Worm (Caenorhabditis elegans) whole organism, young adult: ENCODE measurements around the gene bgal-1.

ENCODE experiments used
- F23B12.7 ChIP-seq: sonication (generic microtip); optimal IDR thresholded peaks from 2 replicates; lab custom pipeline; 2017; ENCODE audit warnings: missing genetic modification characterization, mild to moderate bottlenecking, missing compliant biosample characterization, antibody characterized with exemption, moderate library complexity; ENCODE audit not compliant: insufficient read depth
- atf-7 ChIP-seq: sonication (generic microtip); optimal IDR thresholded peaks from 2 replicates; lab custom pipeline; 2017; ENCODE audit warnings: mild to moderate bottlenecking, missing genetic modification characterization, missing compliant biosample characterization
- ceh-100 ChIP-seq: fragments of 200-800 bp; sonication (Bioruptor generic); IDR thresholded peaks from 2 replicates; pipeline ENCODE4 v1.3.6; 2022; ENCODE audit warnings: missing genetic modification reagents, missing genetic modification characterization, missing compliant biosample characterization
- egrh-3 ChIP-seq: fragments of 200-800 bp; sonication (Bioruptor generic); IDR thresholded peaks from 2 replicates; pipeline ENCODE4 v1.3.6; 2022; ENCODE audit warnings: missing genetic modification reagents, missing genetic modification characterization, missing compliant biosample characterization
- hmg-20 ChIP-seq: fragments of 200-800 bp; sonication (Bioruptor generic); IDR thresholded peaks from 2 replicates; pipeline ENCODE4 v1.3.6; 2022; ENCODE audit warnings: missing genetic modification reagents, missing genetic modification characterization, missing compliant biosample characterization
- mxl-1 ChIP-seq: sonication (generic microtip); optimal IDR thresholded peaks from 2 replicates; lab custom pipeline; 2016; ENCODE audit warnings: missing genetic modification characterization, missing compliant biosample characterization
- nfya-2 ChIP-seq: fragments of 200-800 bp; sonication (Bioruptor generic); IDR thresholded peaks from 2 replicates; pipeline ENCODE4 v1.3.6; 2022; ENCODE audit warnings: missing genetic modification reagents, missing genetic modification characterization, missing compliant biosample characterization
- unc-130 ChIP-seq: sonication (generic microtip); optimal IDR thresholded peaks from 2 replicates; lab custom pipeline; 2016; ENCODE audit warnings: missing genetic modification reagents, missing genetic modification characterization, missing compliant biosample characterization
- zfh-2 ChIP-seq: fragments of 200-800 bp; sonication (Bioruptor generic); conservative IDR thresholded peaks from 2 replicates; pipeline ENCODE4 v1.3.6; 2022; ENCODE audit warnings: missing genetic modification reagents, missing genetic modification characterization, missing compliant biosample characterization
- ztf-25 ChIP-seq: fragments of 200-800 bp; sonication (Bioruptor generic); IDR thresholded peaks from 2 replicates; pipeline ENCODE4 v1.3.6; 2022; ENCODE audit warnings: missing genetic modification reagents, missing genetic modification characterization, missing compliant biosample characterization

DNA sequence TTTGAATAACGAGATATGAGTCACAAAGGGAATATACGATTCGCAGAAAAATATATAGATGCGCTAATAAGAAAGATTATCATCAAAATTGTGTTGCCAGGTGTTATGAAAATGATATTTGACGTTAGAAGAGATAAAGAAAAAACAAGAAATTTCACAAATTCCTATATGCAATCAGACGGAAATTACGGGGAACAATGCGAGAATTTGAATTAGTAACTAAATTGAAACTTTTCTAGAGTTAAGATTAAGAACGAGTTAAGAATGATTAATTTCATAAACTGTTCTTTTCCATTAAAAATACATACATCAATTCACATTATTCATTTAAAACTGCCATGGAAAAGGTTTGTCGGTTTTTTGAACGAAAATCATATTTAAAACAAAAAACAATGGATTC, 29.7 kb downstream of the bgal-1 start, which contains the start of gene clc-6:
- TF ChIP-seq zfh-2 (GFP tag; lab: Robert Waterston, UW) (no peak), egrh-3 (GFP tag; lab: Robert Waterston, UW) (no peak), ztf-25 (GFP tag; lab: Robert Waterston, UW) (no peak), hmg-20 (GFP tag; lab: Robert Waterston, UW) (no peak), F23B12.7 (tag; lab: Kevin White, UChicago) (no peak), nfya-2 (GFP tag; lab: Robert Waterston, UW) (no peak), mxl-1 (tag; lab: Kevin White, UChicago) (no peak), ceh-100 (GFP tag; lab: Robert Waterston, UW) (no peak), unc-130 (GFP tag; lab: Kevin White, UChicago) (no peak), atf-7 (no peak)
